Fruit fly (Drosophila melanogaster) whole organism, prepupa: ENCODE data around the gene p130CAS.

Source experiments
- Blimp-1 ChIP-seq: fragments of 200-800 bp; sonication (Bioruptor generic); optimal IDR thresholded peaks from 3 replicates; lab custom pipeline; 2017; ENCODE audit warnings: missing biosample characterization, missing genetic modification characterization, mild to moderate bottlenecking, moderate library complexity, missing genetic modification reagents
- CG1621 ChIP-seq: fragments of 200-800 bp; sonication (Bioruptor generic); optimal IDR thresholded peaks from 3 replicates; lab custom pipeline; 2018; ENCODE audit warnings: missing biosample characterization, mild to moderate bottlenecking, missing genetic modification characterization
- CG3032 ChIP-seq: fragments of 200-800 bp; optimal IDR thresholded peaks from 2 replicates; lab custom pipeline; 2019; ENCODE audit warnings: missing biosample characterization, mild to moderate bottlenecking, missing genetic modification characterization, moderate library complexity
- CG31627 ChIP-seq: fragments of 200-800 bp; sonication (Bioruptor generic); optimal IDR thresholded peaks from 3 replicates; lab custom pipeline; 2016; ENCODE audit warnings: missing biosample characterization, missing genetic modification characterization
- CG3919 ChIP-seq: fragments of 200-800 bp; sonication (Bioruptor generic); optimal IDR thresholded peaks from 3 replicates; lab custom pipeline; 2016; ENCODE audit warnings: missing biosample characterization, missing genetic modification characterization
- CG6163 ChIP-seq: fragments of 200-800 bp; sonication (Bioruptor generic); IDR thresholded peaks from 3 replicates; pipeline ENCODE4 v1.3.6; 2022; ENCODE audit warnings: missing biosample characterization, missing genetic modification characterization
- CG6792 ChIP-seq: fragments of 200-800 bp; sonication (Bioruptor generic); optimal IDR thresholded peaks from 3 replicates; lab custom pipeline; 2016; ENCODE audit warnings: missing biosample characterization, missing genetic modification characterization
- CG6854 ChIP-seq: fragments of 200-800 bp; sonication (Bioruptor generic); optimal IDR thresholded peaks from 2 replicates; lab custom pipeline; 2017; ENCODE audit warnings: missing biosample characterization, mild to moderate bottlenecking, missing genetic modification characterization
- CG8119 ChIP-seq: fragments of 200-800 bp; sonication (Bioruptor generic); IDR thresholded peaks from 3 replicates; pipeline ENCODE4 v1.3.6; 2022; ENCODE audit warnings: missing biosample characterization, missing genetic modification characterization
- CG8632 ChIP-seq: fragments of 200-800 bp; sonication (Bioruptor generic); optimal IDR thresholded peaks from 3 replicates; lab custom pipeline; 2016; ENCODE audit warnings: missing biosample characterization, missing genetic modification characterization
- Eip75B ChIP-seq: fragments of 200-800 bp; sonication (Bioruptor generic); optimal IDR thresholded peaks from 3 replicates; lab custom pipeline; 2016; ENCODE audit warnings: missing biosample characterization, missing genetic modification characterization
- Eip78C ChIP-seq: fragments of 200-800 bp; sonication (Bioruptor generic); peaks from one replicate; lab custom pipeline; 2016; ENCODE audit warnings: missing biosample characterization, missing genetic modification characterization
- Ets21C ChIP-seq: fragments of 200-800 bp; sonication (Bioruptor generic); optimal IDR thresholded peaks from 3 replicates; lab custom pipeline; 2016; ENCODE audit warnings: missing biosample characterization, missing genetic modification characterization
- Ets96B ChIP-seq: fragments of 200-800 bp; optimal IDR thresholded peaks from 2 replicates; lab custom pipeline; 2019; ENCODE audit warnings: missing biosample characterization, mild to moderate bottlenecking, missing genetic modification characterization, moderate library complexity
- Gug ChIP-seq: fragments of 200-800 bp; sonication (Bioruptor generic); IDR thresholded peaks from 2 replicates; pipeline ENCODE4 v1.3.6; 2022; ENCODE audit warnings: missing biosample characterization, missing genetic modification characterization
- Hr38 ChIP-seq: sonication (Bioruptor generic); optimal IDR thresholded peaks from 2 replicates; lab custom pipeline; 2016; ENCODE audit warnings: missing biosample characterization, missing genetic modification characterization
- Hr4 ChIP-seq: fragments of 200-800 bp; sonication (Bioruptor generic); optimal IDR thresholded peaks from 3 replicates; lab custom pipeline; 2016; ENCODE audit warnings: missing biosample characterization, missing genetic modification characterization
- Met ChIP-seq: fragments of 200-800 bp; sonication (Bioruptor generic); optimal IDR thresholded peaks from 3 replicates; lab custom pipeline; 2016; ENCODE audit warnings: missing biosample characterization, missing genetic modification characterization
- Smox ChIP-seq: fragments of 200-800 bp; sonication (Bioruptor generic); optimal IDR thresholded peaks from 3 replicates; lab custom pipeline; 2016; ENCODE audit warnings: missing biosample characterization, missing genetic modification characterization
- Sox102F ChIP-seq: fragments of 200-800 bp; sonication (Bioruptor generic); optimal IDR thresholded peaks from 2 replicates; lab custom pipeline; 2016; ENCODE audit warnings: missing biosample characterization, mild to moderate bottlenecking, missing genetic modification characterization
- achi ChIP-seq: fragments of 200-800 bp; sonication (Bioruptor generic); optimal IDR thresholded peaks from 3 replicates; lab custom pipeline; 2016; ENCODE audit warnings: missing biosample characterization, missing genetic modification characterization
- cyc ChIP-seq: fragments of 200-800 bp; sonication (Bioruptor generic); optimal IDR thresholded peaks from 3 replicates; lab custom pipeline; 2016; ENCODE audit warnings: missing biosample characterization, missing genetic modification characterization
- dsx ChIP-seq: fragments of 200-800 bp; optimal IDR thresholded peaks from 3 replicates; lab custom pipeline; 2019; ENCODE audit warnings: missing biosample characterization, mild to moderate bottlenecking, missing genetic modification characterization, moderate library complexity; ENCODE audit not compliant: poor library complexity, severe bottlenecking
- esn ChIP-seq: fragments of 200-800 bp; sonication (Bioruptor generic); optimal IDR thresholded peaks from 2 replicates; lab custom pipeline; 2016; ENCODE audit warnings: missing biosample characterization, mild to moderate bottlenecking, missing genetic modification characterization, moderate library complexity
- fd59A ChIP-seq: fragments of 200-800 bp; sonication (Bioruptor generic); optimal IDR thresholded peaks from 2 replicates; lab custom pipeline; 2017; ENCODE audit warnings: missing biosample characterization, mild to moderate bottlenecking, missing genetic modification characterization, missing genetic modification reagents
- fkh ChIP-seq: fragments of 200-800 bp; sonication (Bioruptor generic); optimal IDR thresholded peaks from 3 replicates; lab custom pipeline; 2017; ENCODE audit warnings: missing biosample characterization, mild to moderate bottlenecking, missing genetic modification characterization, moderate library complexity
- lz ChIP-seq: fragments of 200-800 bp; sonication (Bioruptor generic); optimal IDR thresholded peaks from 3 replicates; lab custom pipeline; 2016; ENCODE audit warnings: missing biosample characterization, missing genetic modification characterization
- pdm3 ChIP-seq: fragments of 200-800 bp; sonication (Bioruptor generic); optimal IDR thresholded peaks from 3 replicates; lab custom pipeline; 2016; ENCODE audit warnings: missing biosample characterization, missing genetic modification characterization
- salr ChIP-seq, 2 experiments: fragments of 200-800 bp; sonication (Bioruptor generic); optimal IDR thresholded peaks; 3 replicates each; lab custom pipeline; 2016 to 2018; ENCODE audit warnings: missing biosample characterization in 2 of 2, missing genetic modification characterization in 2 of 2, mild to moderate bottlenecking in 1 of 2
- spab ChIP-seq: fragments of 200-800 bp; sonication (Bioruptor generic); optimal IDR thresholded peaks from 2 replicates; lab custom pipeline; 2017; ENCODE audit warnings: missing biosample characterization, mild to moderate bottlenecking, missing genetic modification characterization, missing genetic modification reagents
- ss ChIP-seq, 2 experiments: fragments of 200-800 bp; sonication (Bioruptor generic); optimal IDR thresholded peaks; 2 replicates in 1 of 2; 3 replicates in 1 of 2; lab custom pipeline; 2017 to 2018; ENCODE audit warnings: mild to moderate bottlenecking in 2 of 2, missing biosample characterization in 2 of 2, missing genetic modification characterization in 2 of 2, moderate library complexity in 1 of 2
- svp ChIP-seq: fragments of 200-800 bp; sonication (Bioruptor generic); peaks from one replicate; lab custom pipeline; 2016; ENCODE audit warnings: missing biosample characterization, missing genetic modification characterization
- topi ChIP-seq: fragments of 200-800 bp; sonication (Bioruptor generic); optimal IDR thresholded peaks from 3 replicates; lab custom pipeline; 2016; ENCODE audit warnings: missing biosample characterization, missing genetic modification characterization

p130CAS gene

DNA sequence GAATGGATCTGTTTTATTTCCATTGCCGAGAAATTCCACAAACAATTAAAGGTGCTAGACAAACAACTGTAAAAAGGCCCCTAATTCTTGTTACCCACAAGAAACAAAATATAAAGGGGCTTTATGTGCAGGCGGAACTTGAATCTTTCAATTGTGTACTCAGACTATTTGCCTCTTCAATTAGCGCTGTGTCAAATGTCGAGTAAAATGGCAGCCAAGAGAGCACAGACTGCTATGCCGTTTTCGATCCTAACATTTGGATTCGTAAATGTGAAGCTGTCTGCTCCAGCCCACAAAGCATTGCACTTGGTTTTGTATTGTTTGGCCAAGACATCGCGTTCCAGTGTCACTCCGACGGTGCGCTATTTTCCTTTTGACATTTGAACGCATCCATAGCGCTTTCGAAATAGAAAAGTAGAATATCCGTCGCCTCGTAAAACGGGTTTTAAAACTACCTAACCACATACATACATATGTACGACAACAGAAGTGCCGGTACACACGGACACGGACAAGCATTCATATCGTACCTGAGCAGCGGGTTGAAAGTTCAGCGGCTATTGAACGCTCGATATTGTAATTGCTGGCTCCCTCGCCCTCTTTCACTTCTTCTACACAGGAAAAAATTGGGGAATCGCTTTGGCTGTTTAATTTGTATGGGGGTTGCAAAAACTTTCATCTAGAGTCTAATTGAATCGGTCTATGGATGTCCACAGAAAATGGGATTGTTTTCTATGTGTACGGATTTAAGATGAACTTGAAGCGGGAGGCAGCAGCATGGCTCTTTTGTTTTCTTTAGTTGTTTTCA, 13.5 kb downstream of the p130CAS start (continued):
- TF ChIP-seq dsx (peak; percentile 45), CG8119 (peak; percentile 54; the same call in 1 of the 3 replicates), Ets21C (peak; percentile 33), Met (GFP tag; lab: Kevin White, UChicago) (peak; percentile 54), CG6163 (peak; percentile 67), Blimp-1 (no peak), spab (GFP tag; lab: Kevin White, UChicago) (no peak), fd59A (GFP tag; lab: Kevin White, UChicago) (peak; percentile 26), Smox (GFP tag; lab: Kevin White, UChicago) (peak; percentile 26), svp (GFP tag; lab: Kevin White, UChicago) (peak; percentile 81)

DNA sequence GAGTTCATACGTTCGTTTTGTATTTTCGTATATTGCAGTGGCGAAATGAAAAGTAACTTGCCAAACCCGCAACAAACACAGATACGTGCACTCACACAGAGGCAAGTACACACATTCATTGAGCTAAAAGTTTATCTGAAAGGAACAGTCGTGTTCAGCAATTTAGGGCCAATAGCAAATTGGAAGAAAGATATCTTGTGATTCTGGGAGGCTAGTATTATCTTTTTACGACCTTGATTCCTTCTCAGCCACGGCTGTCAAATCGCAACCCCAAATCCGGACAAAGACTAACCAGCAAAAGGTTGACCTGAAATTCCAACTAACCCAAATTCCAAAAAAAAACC, 14.1 kb downstream of the p130CAS start:
- TF ChIP-seq Blimp-1, result peak; percentile 25
- peak; percentile 56 for TF ChIP-seq svp (GFP tag; lab: Kevin White, UChicago)
- peak; percentile 49 for TF ChIP-seq esn (GFP tag; lab: Kevin White, UChicago)
- TF ChIP-seq CG8119, result 0 out of 3 replicates have a peak, but pooled peaks have one; percentile 9
- no peak for TF ChIP-seq Sox102F
- peak; percentile 2 for TF ChIP-seq CG3919 (GFP tag; lab: Kevin White, UChicago)
- peak; percentile 4 for TF ChIP-seq CG8632 (GFP tag; lab: Kevin White, UChicago)
- TF ChIP-seq salr (GFP tag; optimal IDR thresholded peaks at IDR 0.05; lab: Kevin White, UChicago), result no peak
- peak; percentile 35 for TF ChIP-seq lz (GFP tag; lab: Kevin White, UChicago)
- peak; percentile 1 for TF ChIP-seq CG31627 (GFP tag; lab: Kevin White, UChicago)
- no peak for TF ChIP-seq Smox (GFP tag; lab: Kevin White, UChicago)
- TF ChIP-seq cyc (GFP tag; lab: Kevin White, UChicago), result peak; percentile 28
- peak; percentile 28 for TF ChIP-seq Met (GFP tag; lab: Kevin White, UChicago)
- TF ChIP-seq CG6792 (GFP tag; lab: Kevin White, UChicago), result no peak
- no peak for TF ChIP-seq CG3032 (tag; lab: Kevin White, UChicago)
- TF ChIP-seq, all 60 proteins: peak for 10

DNA sequence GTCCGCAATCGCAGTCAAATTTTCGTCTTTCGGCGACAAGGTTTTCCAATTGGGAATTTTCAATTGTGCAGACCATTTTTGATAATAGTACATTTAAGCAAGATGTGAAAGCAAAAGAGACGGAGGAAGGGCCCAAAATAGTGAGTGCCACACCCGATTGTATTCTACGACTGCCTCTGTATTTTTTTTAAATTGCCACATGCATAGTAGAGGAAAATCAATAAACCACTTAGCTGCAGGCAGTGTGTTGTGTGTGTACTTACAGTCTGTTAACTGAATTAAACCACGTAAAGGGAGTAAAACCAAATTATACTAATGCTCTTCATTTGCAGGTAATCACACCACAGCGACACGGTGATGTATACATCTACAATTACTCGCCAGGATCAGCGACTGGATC, 19.0 kb downstream of the p130CAS start:
- no peak for TF ChIP-seq topi (GFP tag; lab: Kevin White, UChicago)
- TF ChIP-seq Eip78C, result peak; percentile 21
- no peak for TF ChIP-seq CG8119
- TF ChIP-seq Ets96B, result no peak
- TF ChIP-seq Gug (GFP tag; lab: Robert Waterston, UW), result no peak
- no peak for TF ChIP-seq Eip75B (GFP tag; lab: Kevin White, UChicago)
- no peak for TF ChIP-seq ss (GFP tag; optimal IDR thresholded peaks at IDR 0.05; lab: Kevin White, UChicago)
- no peak for TF ChIP-seq Hr4 (GFP tag; lab: Kevin White, UChicago)

DNA sequence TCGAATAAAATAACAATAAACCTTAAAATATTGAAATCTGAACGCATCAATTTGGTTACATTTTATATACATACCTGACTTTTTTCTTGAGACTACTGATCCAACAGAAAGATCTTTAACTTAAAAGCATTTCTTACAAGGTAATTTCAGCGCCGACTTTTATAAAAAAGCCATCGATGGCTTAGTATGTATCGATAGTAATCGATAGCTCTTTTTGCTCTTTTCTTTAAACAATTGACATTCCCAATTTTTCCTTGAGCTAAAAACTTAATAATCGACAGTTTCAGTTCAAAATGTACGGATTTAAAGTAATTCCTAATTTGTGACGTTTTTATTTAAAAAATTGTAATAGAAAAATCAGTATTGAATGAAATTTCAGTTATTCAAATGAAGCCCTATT, 21.8 kb downstream of the p130CAS start:
- TF ChIP-seq esn (GFP tag; lab: Kevin White, UChicago) (peak; percentile 24), dsx (peak; percentile 36), achi (GFP tag; lab: Kevin White, UChicago) (peak; percentile 28), Hr38 (GFP tag; lab: Kevin White, UChicago) (no peak), pdm3 (GFP tag; lab: Kevin White, UChicago) (no peak), spab (GFP tag; lab: Kevin White, UChicago) (no peak), Eip78C (peak; percentile 49)
- TF ChIP-seq, all 60 proteins: peak for 4

DNA sequence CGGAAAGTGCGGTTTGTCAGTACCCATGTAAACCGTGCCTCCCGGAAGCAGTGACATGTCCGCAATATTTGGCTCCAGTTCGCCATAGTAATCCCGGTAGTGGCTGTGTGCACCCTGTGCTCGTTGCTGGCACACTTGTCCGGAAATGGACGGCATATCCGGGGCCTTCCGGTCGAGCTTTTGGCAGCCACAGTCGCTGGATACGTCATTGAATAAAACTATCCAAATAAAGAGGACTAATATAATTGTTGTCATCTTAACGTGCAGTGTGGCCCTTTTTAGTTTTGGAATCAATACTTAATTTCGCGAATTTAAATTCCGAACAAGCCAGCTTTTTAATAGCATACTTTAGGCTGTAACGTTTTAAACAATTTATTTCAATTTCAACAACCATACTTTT, 23.3 kb downstream of the p130CAS start, which contains the start of gene CG7049:
Gene CG7049, minus strand, starts transcription at position 280 of the 400 bp plus-strand sequence.
- peak; percentile 28 for TF ChIP-seq fkh (GFP tag; lab: Kevin White, UChicago)
- no peak for TF ChIP-seq Ets96B
- TF ChIP-seq Blimp-1, result no peak
- peak; percentile 63 for TF ChIP-seq Eip78C
- TF ChIP-seq CG6163, result no peak
- TF ChIP-seq Sox102F, result no peak
- TF ChIP-seq CG1621 (tag; lab: Kevin White, UChicago), result peak; percentile 18
- peak; percentile 8 for TF ChIP-seq CG6854 (GFP tag; lab: Kevin White, UChicago)
